Fruit fly (Drosophila melanogaster): Measurements from ENCODE around the gene CG14947.

CG14947 gene

dm6 chr2L:12075850-12076249 is at the start of gene CG14947:
TSS of gene CG14947 (plus strand) at chr2L:12076100.
- TF ChIP-seq noc (tag; optimal IDR thresholded peaks at IDR 0.05) = no peak

dm6 chr2L:12026458-12027431 is 49.2 kb upstream of the CG14947 start:
- TF ChIP-seq noc (tag; optimal IDR thresholded peaks at IDR 0.05) = peak; percentile 51

- TF ChIP-seq noc (tag; optimal IDR thresholded peaks at IDR 0.05) = no peak
Observed at dm6 chr2L:12027435-12027834, 48.5 kb upstream of the CG14947 start, which contains the start of gene dmGlut. TSS of gene dmGlut (plus strand) at chr2L:12027438.

dm6 chr2L:12028102-12028501 is 47.8 kb upstream of the CG14947 start:
- TF ChIP-seq noc (tag; optimal IDR thresholded peaks at IDR 0.05) = no peak

dm6 chr2L:12028808-12029207 is 47.1 kb upstream of the CG14947 start:
- no peak for TF ChIP-seq noc (tag; optimal IDR thresholded peaks at IDR 0.05)

- peak; percentile 89 for TF ChIP-seq noc (tag; optimal IDR thresholded peaks at IDR 0.05)
Observed at dm6 chr2L:12029594-12030197, 46.2 kb upstream of the CG14947 start.

dm6 chr2L:12030552-12031131 is 45.3 kb upstream of the CG14947 start:
- TF ChIP-seq noc (tag; optimal IDR thresholded peaks at IDR 0.05) = peak; percentile 79

dm6 chr2L:12033890-12034289 is 42.0 kb upstream of the CG14947 start, which contains the start of gene CG18788:
TSS of gene CG18788 (plus strand) at chr2L:12034190.
- no peak for TF ChIP-seq noc (tag; optimal IDR thresholded peaks at IDR 0.05)

dm6 chr2L:12038177-12038581 is 37.7 kb upstream of the CG14947 start, which contains the start of gene Tom70:
TSS of gene Tom70 (minus strand) at chr2L:12038511.
- no peak for TF ChIP-seq noc (tag; optimal IDR thresholded peaks at IDR 0.05)

- no peak for TF ChIP-seq noc (tag; optimal IDR thresholded peaks at IDR 0.05)
Observed at dm6 chr2L:12040510-12040909, 35.4 kb upstream of the CG14947 start, which contains the start of gene CG6766. TSS of gene CG6766 (minus strand) at chr2L:12040689.

dm6 chr2L:12044613-12045350 is 31.1 kb upstream of the CG14947 start, which contains the start of gene CG6785:
TSS of gene CG6785 (minus strand) at chr2L:12045200.
- peak; percentile 84 for TF ChIP-seq noc (tag; optimal IDR thresholded peaks at IDR 0.05)

dm6 chr2L:12045578-12045940 is 30.3 kb upstream of the CG14947 start:
- no peak for TF ChIP-seq noc (tag; optimal IDR thresholded peaks at IDR 0.05)

- peak; percentile 87 for TF ChIP-seq noc (tag; optimal IDR thresholded peaks at IDR 0.05)
Observed at dm6 chr2L:12045941-12046855, 29.7 kb upstream of the CG14947 start, which contains the start of gene CG6770. TSS of gene CG6770 (minus strand) at chr2L:12046118.

- peak; percentile 50 for TF ChIP-seq noc (tag; optimal IDR thresholded peaks at IDR 0.05)
Observed at dm6 chr2L:12046856-12047230, 29.1 kb upstream of the CG14947 start.
